Worm (Caenorhabditis elegans): ENCODE measurements around the gene clec-179.

ce11 chrIV:7203696-7204095 lies 19.2 kb upstream of the clec-179 start, which contains the start of gene R13A1.3:
- no peak for TF ChIP-seq nhr-28 (tag; optimal IDR thresholded peaks at IDR 0.05)
- no peak for TF ChIP-seq ama-1 (optimal IDR thresholded peaks at IDR 0.05)
- no peak for TF ChIP-seq unc-39 (tag; optimal IDR thresholded peaks at IDR 0.05)
- no peak for TF ChIP-seq elt-3 (tag; optimal IDR thresholded peaks at IDR 0.05)
- no peak for TF ChIP-seq fkh-10 (GFP tag; optimal IDR thresholded peaks at IDR 0.05)
- TF ChIP-seq mml-1 (tag; optimal IDR thresholded peaks at IDR 0.05): no peak
- no peak for TF ChIP-seq fos-1 (tag; optimal IDR thresholded peaks at IDR 0.05)
- no peak for TF ChIP-seq ceh-16 (tag; optimal IDR thresholded peaks at IDR 0.05)
- no peak for TF ChIP-seq pqm-1 (tag; optimal IDR thresholded peaks at IDR 0.05)
- TF ChIP-seq ZK546.5 (tag; optimal IDR thresholded peaks at IDR 0.05): no peak
- TF ChIP-seq nhr-77 (tag; optimal IDR thresholded peaks at IDR 0.05): no peak
- TF ChIP-seq ceh-82 (tag; optimal IDR thresholded peaks at IDR 0.05): no peak
- no peak for TF ChIP-seq nhr-237 (tag; optimal IDR thresholded peaks at IDR 0.05)
- no peak for TF ChIP-seq snpc-4 (tag; optimal IDR thresholded peaks at IDR 0.05)

Measured in whole organism, L3 larva.